Fruit fly (Drosophila melanogaster): ENCODE data around the gene CG4619.

- TF ChIP-seq Hr83 (GFP tag; optimal IDR thresholded peaks at IDR 0.05; ENCODE audit: poor library complexity, severe bottlenecking) (peak; percentile 62), br (GFP tag; optimal IDR thresholded peaks at IDR 0.05) (no peak), pan (optimal IDR thresholded peaks at IDR 0.05) (no peak), CrebA (GFP tag; optimal IDR thresholded peaks at IDR 0.05; ENCODE audit: borderline replicate concordance) (no peak), h (GFP tag; optimal IDR thresholded peaks at IDR 0.05) (no peak), dsf (GFP tag; optimal IDR thresholded peaks at IDR 0.05; ENCODE audit: borderline replicate concordance) (no peak), Mio (GFP tag; optimal IDR thresholded peaks at IDR 0.05) (no peak), lola (GFP tag; optimal IDR thresholded peaks at IDR 0.05) (no peak), brk (GFP tag; optimal IDR thresholded peaks at IDR 0.05) (no peak), Vsx2 (GFP tag; optimal IDR thresholded peaks at IDR 0.05; ENCODE audit: partially characterized antibody) (peak; percentile 56)
These were observed 7.4 kb downstream of the CG4619 start for dm6 chr2L:9946051-9946450.

Measured in whole organism, wandering third instar larva.